Fruit fly (Drosophila melanogaster) ovary, adult (tissue): ENCODE results near the gene CG15012.

Experiments
- CG17801 ChIP-seq: fragments of 200-800 bp; optimal IDR thresholded peaks from 2 replicates; lab custom pipeline; 2019; ENCODE audit warnings: missing biosample characterization, mild to moderate bottlenecking, missing genetic modification characterization, moderate library complexity; ENCODE audit not compliant: partially characterized antibody

Gene CG15012

DNA sequence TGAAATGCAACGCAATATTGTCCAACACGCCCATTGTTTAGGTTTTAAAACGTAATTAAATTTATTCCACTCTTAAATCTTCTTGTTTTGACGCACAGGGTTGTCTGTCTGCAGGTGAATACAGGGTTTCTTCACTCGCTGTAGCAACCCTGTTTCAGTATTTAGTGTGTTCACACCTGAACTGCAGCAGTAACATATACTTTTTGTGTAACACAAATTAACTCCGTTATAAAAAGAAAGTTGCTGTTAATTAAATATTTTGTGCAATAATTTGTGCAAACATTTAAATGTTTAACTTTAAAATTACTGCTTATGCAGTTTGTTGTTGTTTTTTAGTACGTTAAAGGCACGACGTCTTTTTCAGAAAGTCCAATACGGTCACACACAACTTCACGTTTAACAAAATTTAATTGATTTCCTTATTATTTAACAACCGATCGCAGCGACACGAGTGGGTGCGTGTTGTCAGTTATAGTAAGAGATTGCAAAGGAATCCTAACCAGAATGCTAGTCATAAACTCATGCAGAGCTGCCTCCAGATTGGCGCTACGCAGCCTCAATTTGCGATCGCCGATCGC, at the start of gene CG15012, which contains the start of gene Fdx2:
TSS of gene CG15012 (minus strand) at position 127 of the 578 bp plus-strand sequence.
TSS of gene Fdx2 (plus strand) at position 363 of the 578 bp plus-strand sequence.
- peak; percentile 64 for TF ChIP-seq CG17801

DNA sequence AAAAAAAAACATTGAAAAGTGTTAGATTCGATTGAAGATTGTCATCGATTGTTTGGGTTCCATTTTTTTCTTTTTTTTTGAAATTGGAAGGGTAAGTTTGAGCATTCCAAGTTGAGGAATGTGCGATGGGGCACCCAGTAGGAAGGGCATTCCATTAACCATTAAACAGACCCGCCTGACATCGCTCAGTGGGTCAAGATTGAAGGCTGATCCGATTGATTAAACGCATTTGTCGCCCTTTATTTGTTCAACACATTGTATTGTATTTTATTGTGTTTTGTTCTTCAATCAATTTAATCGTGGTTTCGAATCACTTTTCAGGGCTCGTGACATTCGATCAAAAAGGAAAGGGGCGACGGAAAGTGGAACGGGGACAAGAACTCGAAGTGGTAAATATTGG, 49.0 kb upstream of the CG15012 start:
- no peak for TF ChIP-seq CG17801

DNA sequence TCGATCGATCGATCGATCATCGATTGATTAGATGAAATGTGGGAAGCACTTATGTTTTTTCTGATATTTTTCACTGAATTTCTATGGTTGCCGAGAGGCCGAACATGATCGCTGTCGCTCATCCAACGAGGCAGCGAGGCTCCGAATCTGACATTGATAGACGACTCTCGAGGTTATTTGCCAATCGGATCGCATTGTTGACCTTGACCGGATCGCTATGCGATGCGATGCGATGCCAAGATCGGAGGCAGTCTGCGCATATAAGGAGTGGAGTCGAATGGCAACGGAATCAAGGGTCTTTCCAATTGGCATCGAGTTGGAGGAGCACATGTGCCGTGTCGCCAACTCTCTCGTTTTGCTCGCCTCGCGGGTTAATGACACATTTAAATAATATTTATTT, 48.2 kb upstream of the CG15012 start:
- TF ChIP-seq CG17801: no peak

DNA sequence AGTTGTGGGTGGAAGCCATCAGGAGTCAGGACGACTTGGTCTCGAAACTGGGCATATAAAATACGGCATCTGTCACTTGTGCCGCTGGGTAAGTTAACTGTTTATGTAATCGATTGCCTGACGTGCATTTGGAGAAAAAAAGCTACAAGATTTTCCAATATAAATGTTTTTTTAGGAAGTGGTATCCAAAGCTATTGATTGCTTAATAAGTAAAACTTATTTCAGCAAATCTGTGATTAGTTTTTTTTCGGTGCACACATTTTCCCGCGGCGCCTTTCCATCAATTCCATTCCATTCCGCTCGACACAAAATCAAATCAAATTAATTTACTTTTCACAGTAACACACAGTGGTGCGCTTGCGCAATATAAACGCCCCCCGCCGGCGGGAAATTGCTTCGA, 47.5 kb upstream of the CG15012 start:
- TF ChIP-seq CG17801: no peak

DNA sequence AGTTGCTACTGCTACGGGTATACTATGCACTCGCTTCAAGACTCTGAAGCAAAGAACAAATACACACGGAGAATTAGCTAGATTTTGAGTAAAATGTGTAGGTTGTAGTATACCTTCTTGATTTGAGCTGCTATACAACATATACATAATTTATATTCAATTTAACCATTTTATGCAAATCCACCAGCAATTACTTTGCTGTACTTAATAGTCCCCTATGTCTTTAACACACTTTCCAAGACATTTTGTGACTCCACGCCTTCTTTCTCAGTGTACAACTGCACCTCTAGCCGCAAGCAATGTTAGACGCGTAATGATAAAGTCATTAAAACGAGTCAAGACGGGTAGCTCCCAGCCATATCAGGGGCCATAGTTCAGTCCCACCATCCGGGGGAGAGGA, 44.5 kb upstream of the CG15012 start:
- TF ChIP-seq CG17801: no peak

DNA sequence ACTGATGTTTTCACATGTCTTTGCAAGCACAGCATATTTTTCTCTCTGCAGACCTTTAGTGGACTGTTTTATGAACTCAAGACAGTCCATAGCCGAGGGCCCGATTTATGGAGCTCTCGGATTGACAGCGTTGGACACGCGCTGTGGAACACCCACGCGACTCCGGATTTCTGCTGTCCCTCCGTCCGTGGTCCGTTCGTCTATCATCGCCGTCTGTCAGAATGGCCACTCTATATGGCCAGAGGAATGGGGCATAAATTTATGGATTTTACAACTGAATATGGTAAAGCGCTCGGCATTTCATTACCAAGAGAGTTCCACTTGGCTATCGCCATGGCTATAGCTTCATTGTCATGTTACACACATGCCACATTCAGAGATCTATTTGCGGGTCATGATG, 36.0 kb upstream of the CG15012 start:
- TF ChIP-seq CG17801: no peak

DNA sequence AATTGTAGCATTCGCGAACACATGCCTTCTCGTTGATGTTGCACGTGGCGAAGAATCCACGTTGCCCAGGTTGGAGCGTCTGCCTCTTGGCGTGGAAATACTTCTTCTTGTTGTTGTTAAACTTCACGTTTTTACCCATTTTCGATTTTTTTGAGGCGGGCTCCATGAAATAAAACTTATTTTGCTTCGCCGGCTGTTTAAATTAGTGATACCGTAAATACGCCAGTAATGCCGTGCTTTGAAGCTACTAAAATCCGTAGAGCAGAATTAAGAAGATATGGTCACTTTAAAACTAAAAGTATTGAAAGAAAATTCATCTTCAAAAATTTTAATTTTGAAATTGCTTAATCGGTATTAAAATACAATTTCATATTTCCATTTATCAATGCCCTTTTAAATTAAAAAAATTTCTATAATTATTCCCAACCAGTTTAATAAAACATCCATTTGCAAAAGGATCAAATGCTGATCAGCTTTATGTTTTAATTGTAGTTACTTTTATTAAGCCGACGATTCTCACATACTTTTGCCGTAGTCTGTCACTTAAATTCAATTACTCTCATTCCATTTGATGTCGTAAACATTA, 30.1 kb upstream of the CG15012 start, which contains the start of gene CG15014:
TSS of gene CG15014 (minus strand) at position 228 of the 586 bp plus-strand sequence.
- TF ChIP-seq CG17801: no peak

DNA sequence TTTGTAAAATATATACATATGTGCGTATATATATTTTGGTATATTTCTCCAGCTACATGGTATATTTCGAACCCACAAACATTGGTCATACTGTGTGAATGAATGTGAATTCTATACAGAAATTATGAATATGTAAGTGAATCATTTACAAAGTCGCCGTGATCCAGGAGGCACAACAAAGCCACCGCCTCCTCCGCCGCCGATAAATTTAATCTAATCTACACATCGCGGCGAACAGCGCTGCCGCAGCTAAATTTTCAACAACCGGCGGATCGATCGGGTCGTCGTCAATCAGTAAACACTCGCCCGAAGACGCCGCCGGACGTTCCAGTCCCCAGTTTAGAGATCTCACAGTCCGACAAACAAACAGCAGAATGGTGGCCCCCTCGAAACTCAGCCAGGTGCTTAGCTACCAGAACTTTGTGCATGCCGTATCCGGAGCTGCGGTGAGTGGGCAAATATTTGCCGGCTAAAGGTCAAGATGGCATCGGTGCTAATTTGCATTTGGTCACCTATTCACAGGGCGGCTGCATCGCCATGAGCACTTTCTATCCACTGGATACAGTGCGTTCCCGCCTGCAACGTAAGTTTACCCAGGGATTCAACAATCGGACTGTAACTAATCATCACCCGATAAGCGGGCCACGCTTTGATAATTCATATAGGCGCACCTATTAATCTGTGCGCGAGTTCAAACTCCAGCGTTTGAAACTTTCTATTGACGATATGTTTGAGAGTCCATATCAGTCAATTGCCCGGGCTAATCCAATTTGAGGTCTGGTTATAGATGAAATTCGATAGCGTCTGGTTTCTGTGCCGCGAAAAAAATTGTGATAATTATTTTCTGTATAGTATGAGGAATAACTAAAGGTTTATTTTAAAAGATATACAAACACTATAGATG, 26.9 kb upstream of the CG15012 start, which contains the start of gene PMP34:
TSS of gene PMP34 (plus strand) at position 79 of the 904 bp plus-strand sequence.
- peak; percentile 27 for TF ChIP-seq CG17801

DNA sequence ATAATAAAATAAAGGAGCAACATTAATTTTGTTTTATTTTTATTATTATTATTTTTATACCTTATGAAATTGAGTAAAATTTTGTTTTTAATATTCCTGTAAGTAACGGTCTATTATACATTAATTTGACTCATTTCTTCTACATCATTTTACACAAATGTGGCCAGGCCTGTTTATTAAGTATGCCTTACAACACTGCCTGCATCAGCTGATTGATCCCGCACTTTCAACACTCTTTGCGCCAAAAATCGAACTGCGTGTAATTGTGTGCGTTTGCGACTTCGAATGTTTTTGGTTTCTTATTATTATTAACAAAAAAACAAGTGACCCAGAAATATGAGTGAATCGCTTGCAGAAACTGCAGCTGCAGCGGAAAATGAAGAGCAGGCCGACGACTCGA, 21.3 kb upstream of the CG15012 start, which contains the start of gene Claspin:
TSS of gene Claspin (plus strand) at position 185 of the 400 bp plus-strand sequence.
- no peak for TF ChIP-seq CG17801

DNA sequence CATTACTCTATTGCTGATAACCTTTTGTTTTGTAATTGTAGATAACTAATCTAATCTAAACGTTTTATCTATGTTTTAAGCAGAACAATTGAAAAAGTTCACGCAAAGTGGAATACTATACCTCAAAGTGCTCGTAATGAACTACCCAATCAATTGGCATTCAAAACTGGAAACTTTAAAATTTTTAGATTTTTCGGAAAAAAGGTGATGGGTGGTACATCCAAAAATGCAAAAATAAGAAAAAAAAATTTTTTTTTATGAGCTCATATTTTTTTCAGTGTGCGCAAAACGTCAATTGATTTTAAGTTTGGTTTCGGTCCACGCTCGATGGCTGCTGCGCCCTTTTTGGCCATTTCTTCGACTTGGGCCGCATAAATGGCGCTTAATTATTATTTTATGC, 18.6 kb upstream of the CG15012 start:
- no peak for TF ChIP-seq CG17801

DNA sequence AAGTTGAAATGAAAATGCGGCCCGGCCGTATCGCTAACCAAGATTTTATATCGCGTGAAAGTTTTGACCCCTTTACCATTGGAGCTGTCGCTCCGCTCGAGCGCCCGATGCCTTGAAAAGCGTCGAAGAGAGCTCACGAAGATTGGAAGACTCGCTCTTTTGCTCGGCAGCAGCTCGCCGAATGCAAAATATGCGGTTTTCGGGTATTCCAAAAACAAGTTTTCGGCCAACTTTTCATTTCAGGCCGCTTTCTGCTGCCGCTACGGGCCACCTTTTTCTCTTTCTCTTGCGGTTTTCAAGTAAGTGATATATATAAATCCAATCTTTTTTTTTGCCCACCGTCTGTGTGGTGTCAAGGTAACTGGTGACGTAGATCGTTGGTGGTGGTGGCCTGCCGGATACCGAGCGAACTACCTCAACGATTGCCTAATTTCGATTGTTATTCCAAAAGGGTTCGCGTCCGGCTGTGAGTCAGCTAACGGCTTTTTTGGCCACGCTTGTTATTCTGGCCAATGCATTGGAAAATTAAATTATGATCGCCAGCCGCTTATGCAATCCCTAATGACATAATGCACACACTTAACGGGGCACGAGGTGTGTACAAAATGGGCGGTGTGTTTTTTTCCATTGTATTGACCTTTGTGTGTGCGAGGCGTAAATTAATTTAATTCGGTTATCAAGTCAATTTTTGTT, 15.8 kb upstream of the CG15012 start, which contains the start of gene dyl:
TSS of gene dyl (minus strand) at position 28 of the 693 bp plus-strand sequence.
- no peak for TF ChIP-seq CG17801

DNA sequence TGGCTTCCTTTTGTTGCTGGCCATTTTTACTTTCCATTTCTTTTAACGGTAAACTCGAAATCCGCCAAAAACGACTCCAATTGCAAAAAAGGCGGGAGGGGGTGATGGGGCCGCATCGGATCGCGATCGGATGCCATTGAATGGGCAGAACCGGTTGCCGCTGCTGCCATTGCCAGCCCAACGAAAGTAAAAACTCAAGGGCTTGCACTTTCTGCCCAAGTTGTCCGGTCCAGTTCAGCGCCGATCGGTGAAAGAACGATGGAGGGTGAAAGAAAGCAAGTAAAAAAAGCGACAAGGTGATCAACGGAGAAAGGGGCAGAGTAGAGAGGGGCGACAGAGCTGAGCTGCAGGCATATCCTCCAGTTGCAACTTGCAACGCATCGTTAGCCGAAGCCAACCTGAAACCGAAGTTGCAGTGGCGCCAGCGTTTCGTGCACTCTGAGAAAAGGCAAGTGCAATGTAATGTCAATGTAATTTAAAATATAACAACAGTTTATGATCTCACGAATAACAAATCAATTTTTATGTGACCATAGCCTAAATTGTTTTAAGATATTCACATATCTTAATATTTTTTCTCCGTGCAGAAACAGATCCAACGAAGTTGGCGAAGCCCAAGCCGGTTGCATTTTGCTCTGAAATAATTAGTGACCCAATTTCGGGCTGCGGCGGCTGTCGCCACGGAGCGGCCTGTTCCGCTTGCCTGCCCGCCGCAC, 12.4 kb upstream of the CG15012 start:
- no peak for TF ChIP-seq CG17801

DNA sequence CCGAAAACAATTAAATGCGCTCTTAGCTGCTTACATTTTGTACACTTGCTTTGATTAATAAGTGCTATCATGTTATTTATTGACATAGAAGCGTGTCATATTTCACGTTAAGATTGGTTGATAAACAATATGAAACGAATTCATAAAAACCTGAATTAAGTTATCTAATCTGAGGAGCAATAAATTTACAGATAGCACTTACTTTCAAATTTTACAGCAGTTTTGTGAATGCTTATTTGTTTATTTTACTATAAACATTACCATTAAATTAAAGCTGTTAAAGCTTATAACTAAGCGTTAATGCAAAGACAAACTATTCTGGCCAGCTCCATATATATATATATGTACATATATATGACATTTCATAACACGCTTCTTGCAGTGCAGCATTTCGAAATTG, 10.0 kb upstream of the CG15012 start:
- TF ChIP-seq CG17801: no peak

DNA sequence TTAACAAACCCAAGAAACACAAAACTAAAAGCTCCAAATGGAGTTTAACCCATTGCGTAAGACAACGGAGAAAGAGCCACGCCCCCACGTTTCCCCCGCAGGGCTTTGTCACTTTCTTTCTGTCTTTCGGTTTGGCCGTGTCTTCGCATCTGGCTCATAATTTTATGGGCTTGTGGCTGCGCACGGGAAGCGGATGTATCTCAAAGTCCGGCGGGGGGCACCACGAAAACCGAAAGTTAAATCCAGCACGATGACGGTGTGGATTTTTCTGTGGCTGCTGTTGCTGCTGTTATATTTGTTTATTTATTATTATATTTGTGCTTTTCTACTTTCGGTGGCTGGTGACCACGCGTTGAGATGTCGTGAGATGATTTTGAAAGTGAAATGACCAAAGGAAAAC, 4.7 kb upstream of the CG15012 start:
- TF ChIP-seq CG17801: no peak

DNA sequence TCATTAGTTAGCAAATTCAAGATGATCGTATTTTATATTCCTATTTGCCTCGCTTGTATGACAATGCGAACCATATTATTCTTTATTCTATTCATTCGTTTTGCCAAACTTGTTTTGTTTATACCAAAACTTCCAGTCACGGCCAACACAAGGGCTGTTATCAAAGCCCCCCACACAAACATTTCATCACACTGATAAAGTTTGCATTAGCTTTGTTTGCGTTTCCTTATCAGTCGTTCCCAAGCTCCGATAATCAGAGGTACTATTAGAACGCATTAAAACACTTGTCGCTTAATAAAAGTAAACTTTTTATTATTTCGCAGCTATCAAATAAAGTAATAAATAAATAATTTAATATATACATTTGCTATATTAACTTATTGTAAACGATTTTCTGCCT, 1.7 kb upstream of the CG15012 start:
- TF ChIP-seq CG17801: peak; percentile 20

DNA sequence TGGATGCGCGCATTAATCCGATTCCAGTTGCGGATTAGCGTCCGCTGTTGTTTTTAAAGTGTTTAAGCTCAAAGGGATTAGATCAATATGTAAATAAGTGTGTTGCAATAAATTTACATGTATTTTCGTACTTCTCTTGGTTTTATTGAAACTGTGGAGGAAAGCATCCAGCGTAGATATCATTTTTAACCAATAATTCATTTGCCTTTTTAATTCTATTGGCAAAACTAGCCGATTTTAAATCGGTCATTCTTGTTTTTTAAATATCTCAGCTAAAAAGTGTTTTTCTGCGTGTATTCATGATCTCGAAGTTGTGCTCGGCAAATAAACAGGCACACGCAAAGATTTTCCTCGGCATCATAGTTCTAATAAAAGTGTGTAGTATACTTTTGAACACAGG, 1.3 kb upstream of the CG15012 start:
- TF ChIP-seq CG17801: no peak
